Fruit fly (Drosophila melanogaster) whole organism, embryonic: ENCODE data around the gene IM33.

Experiments
- Abd-B ChIP-seq: fragments of 200-800 bp; sonication (Bioruptor generic); optimal IDR thresholded peaks from 2 replicates; lab custom pipeline; 2018; ENCODE audit warnings: missing biosample characterization, mild to moderate bottlenecking, missing genetic modification characterization, moderate library complexity
- CG10431 ChIP-seq: fragments of 200-800 bp; sonication (Bioruptor generic); optimal IDR thresholded peaks from 3 replicates; lab custom pipeline; 2018; ENCODE audit warnings: missing biosample characterization, mild to moderate bottlenecking, missing genetic modification characterization
- CG10462 ChIP-seq: fragments of 200-800 bp; sonication (Bioruptor generic); optimal IDR thresholded peaks from 2 replicates; lab custom pipeline; 2016; ENCODE audit warnings: missing biosample characterization, missing genetic modification characterization
- CG12155 ChIP-seq: fragments of 200-800 bp; sonication (Bioruptor generic); optimal IDR thresholded peaks from 3 replicates; lab custom pipeline; 2016; ENCODE audit warnings: missing biosample characterization, missing genetic modification characterization
- CG12391 ChIP-seq: fragments of 200-800 bp; sonication (Bioruptor generic); optimal IDR thresholded peaks from 3 replicates; lab custom pipeline; 2018; ENCODE audit warnings: missing biosample characterization, mild to moderate bottlenecking, missing genetic modification characterization, moderate library complexity
- CG12744 ChIP-seq: fragments of 200-800 bp; sonication (Bioruptor generic); optimal IDR thresholded peaks from 2 replicates; lab custom pipeline; 2016; ENCODE audit warnings: missing biosample characterization, missing genetic modification characterization
- CG15479 ChIP-seq: fragments of 200-800 bp; sonication (Bioruptor generic); optimal IDR thresholded peaks from 3 replicates; lab custom pipeline; 2019; ENCODE audit warnings: missing biosample characterization, mild to moderate bottlenecking, missing genetic modification characterization, moderate library complexity
- CG1603 ChIP-seq: fragments of 200-800 bp; sonication (Bioruptor generic); optimal IDR thresholded peaks from 2 replicates; lab custom pipeline; 2019; ENCODE audit warnings: missing biosample characterization, mild to moderate bottlenecking, missing genetic modification characterization, moderate library complexity
- CG16815 ChIP-seq: fragments of 200-800 bp; sonication (Bioruptor generic); optimal IDR thresholded peaks from 3 replicates; lab custom pipeline; 2017; ENCODE audit warnings: missing biosample characterization, mild to moderate bottlenecking, missing genetic modification characterization
- CG17186 ChIP-seq: fragments of 200-800 bp; sonication (Bioruptor generic); optimal IDR thresholded peaks from 3 replicates; lab custom pipeline; 2017; ENCODE audit warnings: missing biosample characterization, missing genetic modification reagents, missing genetic modification characterization
- CG17359 ChIP-seq: fragments of 200-800 bp; sonication (Bioruptor generic); optimal IDR thresholded peaks from 3 replicates; lab custom pipeline; 2018; ENCODE audit warnings: missing biosample characterization, mild to moderate bottlenecking, missing genetic modification characterization, moderate library complexity
- CG17829 ChIP-seq: fragments of 200-800 bp; optimal IDR thresholded peaks from 2 replicates; lab custom pipeline; 2019; ENCODE audit warnings: missing biosample characterization, mild to moderate bottlenecking, missing genetic modification characterization, moderate library complexity
- CG17912 ChIP-seq: fragments of 200-800 bp; sonication (Bioruptor generic); optimal IDR thresholded peaks from 2 replicates; lab custom pipeline; 2018; ENCODE audit warnings: missing biosample characterization, mild to moderate bottlenecking, missing genetic modification characterization
- CG18599 ChIP-seq: fragments of 200-800 bp; sonication (Bioruptor generic); optimal IDR thresholded peaks from 3 replicates; lab custom pipeline; 2017; ENCODE audit warnings: missing biosample characterization, missing genetic modification characterization, mild to moderate bottlenecking, moderate library complexity, missing genetic modification reagents
- CG2116 ChIP-seq: fragments of 200-800 bp; sonication (Bioruptor generic); optimal IDR thresholded peaks from 3 replicates; lab custom pipeline; 2018; ENCODE audit warnings: missing biosample characterization, mild to moderate bottlenecking, missing genetic modification characterization
- CG4424 ChIP-seq: fragments of 200-800 bp; sonication (Bioruptor generic); optimal IDR thresholded peaks from 3 replicates; lab custom pipeline; 2016; ENCODE audit warnings: missing biosample characterization, missing genetic modification characterization
- CG4730 ChIP-seq: fragments of 200-800 bp; sonication (Bioruptor generic); IDR thresholded peaks from 2 replicates; pipeline ENCODE4 v1.3.6; 2022; ENCODE audit warnings: missing biosample characterization, missing genetic modification characterization
- CG6791 ChIP-seq: fragments of 200-800 bp; sonication (Bioruptor generic); IDR thresholded peaks from 3 replicates; pipeline ENCODE4 v1.3.6; 2022; ENCODE audit warnings: missing biosample characterization, missing genetic modification characterization; ENCODE audit not compliant: partially characterized antibody
- CG7357 ChIP-seq: fragments of 200-800 bp; sonication (Bioruptor generic); IDR thresholded peaks from 3 replicates; pipeline ENCODE4 v1.3.6; 2022; ENCODE audit warnings: missing biosample characterization, missing genetic modification characterization
- CG8089 ChIP-seq: fragments of 200-800 bp; sonication (Bioruptor generic); optimal IDR thresholded peaks from 3 replicates; lab custom pipeline; 2016; ENCODE audit warnings: missing biosample characterization, missing genetic modification characterization
- CG8924 ChIP-seq: fragments of 200-800 bp; optimal IDR thresholded peaks from 3 replicates; lab custom pipeline; 2019; ENCODE audit warnings: missing biosample characterization, mild to moderate bottlenecking, missing genetic modification characterization, moderate library complexity
- CG9437 ChIP-seq: fragments of 200-800 bp; sonication (Bioruptor generic); optimal IDR thresholded peaks from 2 replicates; lab custom pipeline; 2018; ENCODE audit warnings: missing biosample characterization, mild to moderate bottlenecking, missing genetic modification characterization
- E2f1 ChIP-seq: fragments of 200-800 bp; sonication (Bioruptor generic); IDR thresholded peaks from 2 replicates; pipeline ENCODE4 v1.3.6; 2022; ENCODE audit warnings: missing biosample characterization, missing genetic modification characterization
- HLH4C ChIP-seq: fragments of 200-800 bp; sonication (Bioruptor generic); IDR thresholded peaks from 3 replicates; pipeline ENCODE4 v1.3.6; 2022; ENCODE audit warnings: missing biosample characterization, missing genetic modification characterization; ENCODE audit not compliant: partially characterized antibody
- Hey ChIP-seq: fragments of 200-800 bp; sonication (Bioruptor generic); optimal IDR thresholded peaks from 3 replicates; lab custom pipeline; 2018; ENCODE audit warnings: missing biosample characterization, mild to moderate bottlenecking, missing genetic modification characterization
- Mrtf ChIP-seq: fragments of 200-800 bp; sonication (Bioruptor generic); IDR thresholded peaks from 3 replicates; pipeline ENCODE4 v1.3.6; 2022; ENCODE audit warnings: missing biosample characterization, missing genetic modification characterization
- PHDP ChIP-seq: fragments of 200-800 bp; sonication (Bioruptor generic); optimal IDR thresholded peaks from 3 replicates; lab custom pipeline; 2018; ENCODE audit warnings: missing biosample characterization, mild to moderate bottlenecking, missing genetic modification characterization, moderate library complexity
- Pdp1 ChIP-seq, 2 experiments: fragments of 200-800 bp; sonication (Bioruptor generic); optimal IDR thresholded peaks; 3 replicates each; lab custom pipeline; 2016; ENCODE audit warnings: missing biosample characterization in 2 of 2, missing genetic modification characterization in 2 of 2, mild to moderate bottlenecking in 1 of 2, moderate library complexity in 1 of 2
- Ptx1 ChIP-seq: fragments of 200-800 bp; sonication (Bioruptor generic); IDR thresholded peaks from 2 replicates; pipeline ENCODE4 v1.3.6; 2022; ENCODE audit warnings: missing biosample characterization, missing genetic modification characterization
- Side ChIP-seq: fragments of 200-800 bp; sonication (Bioruptor generic); optimal IDR thresholded peaks from 2 replicates; lab custom pipeline; 2016; ENCODE audit warnings: missing biosample characterization, missing genetic modification characterization
- TFAM ChIP-seq: fragments of 200-800 bp; sonication (Bioruptor generic); optimal IDR thresholded peaks from 2 replicates; lab custom pipeline; 2017; ENCODE audit warnings: missing biosample characterization, missing genetic modification characterization, inconsistent platforms
- bab2 ChIP-seq: fragments of 200-800 bp; sonication (Bioruptor generic); optimal IDR thresholded peaks from 2 replicates; lab custom pipeline; 2016; ENCODE audit warnings: missing biosample characterization, missing genetic modification characterization
- cas ChIP-seq: fragments of 200-800 bp; sonication (Bioruptor generic); IDR thresholded peaks from 2 replicates; pipeline ENCODE4 v1.3.6; 2022; ENCODE audit warnings: missing biosample characterization, missing genetic modification characterization
- crol ChIP-seq: fragments of 200-800 bp; sonication (Bioruptor generic); IDR thresholded peaks from 2 replicates; pipeline ENCODE4 v1.3.6; 2022; ENCODE audit warnings: missing biosample characterization, missing genetic modification characterization
- dmrt99B ChIP-seq: fragments of 200-800 bp; sonication (Bioruptor generic); optimal IDR thresholded peaks from 2 replicates; lab custom pipeline; 2018; ENCODE audit warnings: missing biosample characterization, mild to moderate bottlenecking, missing genetic modification characterization, moderate library complexity
- dpn ChIP-seq, 2 experiments: fragments of 200-800 bp; sonication (Bioruptor generic); optimal IDR thresholded peaks; 3 replicates each; lab custom pipeline; 2016; ENCODE audit warnings: missing biosample characterization in 2 of 2, missing genetic modification characterization in 2 of 2
- dysf ChIP-seq: fragments of 200-800 bp; sonication (Bioruptor generic); IDR thresholded peaks from 3 replicates; pipeline ENCODE4 v1.3.6; 2022; ENCODE audit warnings: missing biosample characterization, missing genetic modification characterization
- esg ChIP-seq: fragments of 200-800 bp; sonication (Bioruptor generic); conservative IDR thresholded peaks from 2 replicates; pipeline ENCODE4 v1.3.6; 2022; ENCODE audit warnings: missing biosample characterization, missing genetic modification characterization
- fd3F ChIP-seq: fragments of 200-800 bp; sonication (Bioruptor generic); optimal IDR thresholded peaks from 2 replicates; lab custom pipeline; 2018; ENCODE audit warnings: missing biosample characterization, mild to moderate bottlenecking, missing genetic modification characterization, moderate library complexity
- fu2 ChIP-seq: fragments of 200-800 bp; sonication (Bioruptor generic); optimal IDR thresholded peaks from 2 replicates; lab custom pipeline; 2016; ENCODE audit warnings: missing biosample characterization, missing genetic modification characterization
- jigr1 ChIP-seq: fragments of 200-800 bp; sonication (Bioruptor generic); IDR thresholded peaks from 3 replicates; pipeline ENCODE4 v1.3.6; 2022; ENCODE audit warnings: missing biosample characterization, missing genetic modification characterization
- mirr ChIP-seq: fragments of 200-800 bp; sonication (Bioruptor generic); optimal IDR thresholded peaks from 3 replicates; lab custom pipeline; 2018; ENCODE audit warnings: missing biosample characterization, mild to moderate bottlenecking, missing genetic modification characterization
- mld ChIP-seq: fragments of 200-800 bp; sonication (Bioruptor generic); IDR thresholded peaks from 3 replicates; pipeline ENCODE4 v1.3.6; 2022; ENCODE audit warnings: missing biosample characterization, missing genetic modification characterization; ENCODE audit not compliant: partially characterized antibody
- peb ChIP-seq: fragments of 200-800 bp; sonication (Bioruptor generic); IDR thresholded peaks from 2 replicates; pipeline ENCODE4 v1.3.6; 2022; ENCODE audit warnings: missing biosample characterization, missing genetic modification characterization
- ranshi ChIP-seq: fragments of 200-800 bp; sonication (Bioruptor generic); IDR thresholded peaks from 2 replicates; pipeline ENCODE4 v1.3.6; 2022; ENCODE audit warnings: missing biosample characterization, missing genetic modification characterization
- run ChIP-seq: fragments of 200-800 bp; sonication (Bioruptor generic); optimal IDR thresholded peaks from 3 replicates; lab custom pipeline; 2018; ENCODE audit warnings: missing biosample characterization, mild to moderate bottlenecking, missing genetic modification characterization
- sima ChIP-seq: fragments of 200-800 bp; sonication (Bioruptor generic); optimal IDR thresholded peaks from 2 replicates; lab custom pipeline; 2016; ENCODE audit warnings: missing biosample characterization, missing genetic modification characterization
- slp2 ChIP-seq: fragments of 200-800 bp; sonication (Bioruptor generic); optimal IDR thresholded peaks from 2 replicates; lab custom pipeline; 2016; ENCODE audit warnings: missing biosample characterization, missing genetic modification characterization
- unpg ChIP-seq: fragments of 200-800 bp; sonication (Bioruptor generic); optimal IDR thresholded peaks from 3 replicates; lab custom pipeline; 2018; ENCODE audit warnings: missing biosample characterization, mild to moderate bottlenecking, missing genetic modification characterization, moderate library complexity
- zen ChIP-seq: fragments of 200-800 bp; sonication (Bioruptor generic); optimal IDR thresholded peaks from 3 replicates; lab custom pipeline; 2018; ENCODE audit warnings: missing biosample characterization, mild to moderate bottlenecking, missing genetic modification characterization, moderate library complexity

IM33 gene

DNA sequence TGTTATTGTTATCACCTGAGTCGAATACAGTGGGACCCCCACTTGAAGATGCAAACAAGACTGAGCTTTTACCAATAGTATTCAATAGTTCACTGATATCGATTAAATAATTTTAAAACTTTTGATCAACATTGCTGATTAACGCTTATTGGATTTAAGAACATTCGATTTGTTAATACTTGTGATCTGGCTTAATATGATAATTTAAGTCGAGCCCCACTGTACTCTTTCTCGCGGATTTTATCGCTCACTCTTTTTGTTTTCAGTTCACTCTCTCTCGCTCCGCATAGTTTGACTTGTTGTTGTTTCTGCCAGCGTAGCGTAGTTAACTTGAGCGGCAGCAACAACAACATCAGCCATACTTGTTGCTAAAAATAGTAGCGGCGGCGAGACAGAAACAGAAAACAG lies 40.8 kb downstream of the IM33 start (continued):
- TF ChIP-seq CG1603, result peak; percentile 98
- TF ChIP-seq fu2 (GFP tag; lab: Kevin White, UChicago), result peak; percentile 98
- peak; percentile 99 for TF ChIP-seq CG17359
- peak; percentile 94 for TF ChIP-seq CG4730 (GFP tag; lab: Robert Waterston, UW)
- peak; percentile 99 for TF ChIP-seq CG17829
- peak; percentile 99 for TF ChIP-seq CG12391 (tag; lab: Kevin White, UChicago)
- peak; percentile 96 for TF ChIP-seq CG10431
- TF ChIP-seq Pdp1 (GFP tag; optimal IDR thresholded peaks at IDR 0.05; lab: Kevin White, UChicago), result peak; percentile 97 to 98
- TF ChIP-seq cas (GFP tag; lab: Robert Waterston, UW), result peak; percentile 94
- TF ChIP-seq unpg (GFP tag; lab: Kevin White, UChicago), result peak; percentile 99
- TF ChIP-seq jigr1 (GFP tag; lab: Robert Waterston, UW), result peak; percentile 93
- peak; percentile 98 for TF ChIP-seq E2f1 (GFP tag; lab: Robert Waterston, UW)
- TF ChIP-seq CG8089 (GFP tag; lab: Kevin White, UChicago), result peak; percentile 96
- peak; percentile 97 for TF ChIP-seq peb
- TF ChIP-seq CG17186 (GFP tag; lab: Kevin White, UChicago), result peak; percentile 94
- TF ChIP-seq bab2 (GFP tag; lab: Kevin White, UChicago), result peak; percentile 98
- TF ChIP-seq mirr, result peak; percentile 99
- peak; percentile 99 for TF ChIP-seq Side (GFP tag; lab: Kevin White, UChicago)
- TF ChIP-seq Abd-B, result peak; percentile 98
- no peak for TF ChIP-seq mld (GFP tag; lab: Robert Waterston, UW)
- TF ChIP-seq dmrt99B (tag; lab: Kevin White, UChicago), result peak; percentile 99
- TF ChIP-seq fd3F (GFP tag; lab: Kevin White, UChicago), result peak; percentile 96
- TF ChIP-seq HLH4C, result no peak
- TF ChIP-seq PHDP (tag; lab: Kevin White, UChicago), result peak; percentile 99
- TF ChIP-seq slp2 (GFP tag; lab: Kevin White, UChicago), result peak; percentile 97
- TF ChIP-seq CG18599 (GFP tag; lab: Kevin White, UChicago), result peak; percentile 99
- peak; percentile 97 for TF ChIP-seq run (tag; lab: Kevin White, UChicago)
- TF ChIP-seq CG16815 (GFP tag; lab: Kevin White, UChicago), result peak; percentile 96
- TF ChIP-seq CG12155 (GFP tag; lab: Kevin White, UChicago), result peak; percentile 98
- TF ChIP-seq CG15479 (GFP tag; lab: Kevin White, UChicago), result peak; percentile 56
- TF ChIP-seq sima (GFP tag; lab: Kevin White, UChicago), result peak; percentile 95
- TF ChIP-seq TFAM (GFP tag; lab: Kevin White, UChicago), result peak; percentile 91
- peak; percentile 96 for TF ChIP-seq CG10462
- TF ChIP-seq dpn (GFP tag; optimal IDR thresholded peaks at IDR 0.05; lab: Kevin White, UChicago), result peak; percentile 98 to 99
- peak; percentile 92 for TF ChIP-seq CG7357 (GFP tag; lab: Robert Waterston, UW)
- peak; percentile 97 for TF ChIP-seq CG17912
- peak; percentile 98 for TF ChIP-seq ranshi
- TF ChIP-seq dysf (GFP tag; lab: Robert Waterston, UW), result peak; percentile 99
- TF ChIP-seq CG8924, result peak; percentile 99
- TF ChIP-seq CG6791 (GFP tag; lab: Robert Waterston, UW), result no peak
- TF ChIP-seq Mrtf (GFP tag; lab: Robert Waterston, UW), result peak; percentile 97
- peak; percentile 97 for TF ChIP-seq CG12744
- TF ChIP-seq Ptx1 (GFP tag; lab: Robert Waterston, UW), result peak; percentile 98
- TF ChIP-seq zen (tag; lab: Kevin White, UChicago), result peak; percentile 95
- TF ChIP-seq crol (GFP tag; lab: Robert Waterston, UW), result peak; percentile 49; the same call in 1 of the 2 replicates
- peak; percentile 92 for TF ChIP-seq Hey (tag; lab: Kevin White, UChicago)
- peak; percentile 86 for TF ChIP-seq CG2116 (GFP tag; lab: Kevin White, UChicago)
- TF ChIP-seq CG4424 (GFP tag; lab: Kevin White, UChicago), result peak; percentile 98
- TF ChIP-seq esg (GFP tag; lab: Robert Waterston, UW), result peak; percentile 97
- TF ChIP-seq CG9437, result peak; percentile 93
